Worm (Caenorhabditis elegans): ENCODE measurements around the gene srh-295.
"Not testable (repeated sequence)": the region's sequence is repeated elsewhere in the genome, so short reads cannot be mapped to it uniquely, and the experiment has no call there.

ce11 chrV:15361412-15361811 lies 31.0 kb downstream of the srh-295 start, which contains the start of gene ech-1.1:
- TF ChIP-seq ces-1 (GFP tag; optimal IDR thresholded peaks at IDR 0.05); lin-13 (tag; optimal IDR thresholded peaks at IDR 0.05); ztf-11 (tag; optimal IDR thresholded peaks at IDR 0.05); snpc-4 (tag; optimal IDR thresholded peaks at IDR 0.05); pha-4 (tag; optimal IDR thresholded peaks at IDR 0.05); nhr-237 (tag; optimal IDR thresholded peaks at IDR 0.05): not testable (repeated sequence)

Data from whole organism, mixed stage, embryonic.